Worm (Caenorhabditis elegans): Measurements from ENCODE around the gene aldo-2.

ce11 chrIII:5832442-5832841 lies 44.0 kb downstream of the aldo-2 start:
- TF ChIP-seq flt-1 (GFP tag; IDR thresholded peaks at IDR 0.05) (no peak), ama-1 (optimal IDR thresholded peaks at IDR 0.05) (no peak), pes-1 (GFP tag; IDR thresholded peaks at IDR 0.05) (no peak), B0310.2 (tag; optimal IDR thresholded peaks at IDR 0.05) (no peak), ets-7 (tag; optimal IDR thresholded peaks at IDR 0.05) (no peak)

Measured in whole organism, early embryonic.